Worm (Caenorhabditis elegans) whole organism, late embryonic: ENCODE results near the gene Y48B6A.10.

ENCODE experiments used
- F13H6.1 ChIP-seq: sonication (generic microtip); optimal IDR thresholded peaks from 2 replicates; lab custom pipeline; 2016; ENCODE audit warnings: missing genetic modification characterization, missing compliant biosample characterization
- K02D7.2 ChIP-seq: sonication (generic microtip); optimal IDR thresholded peaks from 2 replicates; lab custom pipeline; 2017; ENCODE audit warnings: mild to moderate bottlenecking, missing genetic modification characterization, missing compliant biosample characterization
- Y22D7AL.16 ChIP-seq: sonication (generic microtip); optimal IDR thresholded peaks from 2 replicates; lab custom pipeline; 2016; ENCODE audit warnings: missing genetic modification characterization, missing compliant biosample characterization
- ceh-14 ChIP-seq: sonication (generic microtip); optimal IDR thresholded peaks from 2 replicates; lab custom pipeline; 2016; ENCODE audit warnings: missing genotype, missing genetic modification characterization, missing compliant biosample characterization
- ceh-18 ChIP-seq: sonication (generic microtip); optimal IDR thresholded peaks from 2 replicates; lab custom pipeline; 2016; ENCODE audit warnings: missing genetic modification characterization, missing compliant biosample characterization
- ceh-2 ChIP-seq: sonication (generic microtip); optimal IDR thresholded peaks from 2 replicates; lab custom pipeline; 2016; ENCODE audit warnings: missing genotype, missing genetic modification characterization, missing compliant biosample characterization
- ceh-22 ChIP-seq: sonication (generic microtip); optimal IDR thresholded peaks from 2 replicates; lab custom pipeline; 2017; ENCODE audit warnings: missing biosample characterization, missing genetic modification characterization
- ceh-31 ChIP-seq: sonication (generic microtip); optimal IDR thresholded peaks from 2 replicates; lab custom pipeline; 2016; ENCODE audit warnings: missing genetic modification characterization, missing compliant biosample characterization
- ceh-34 ChIP-seq: sonication (generic microtip); optimal IDR thresholded peaks from 2 replicates; lab custom pipeline; 2016; ENCODE audit warnings: mild to moderate bottlenecking, missing genetic modification characterization, missing compliant biosample characterization
- ceh-48 ChIP-seq: sonication (generic microtip); optimal IDR thresholded peaks from 2 replicates; lab custom pipeline; 2016; ENCODE audit warnings: missing genetic modification characterization, inconsistent platforms, missing compliant biosample characterization
- ceh-6 ChIP-seq: fragments of 200-800 bp; sonication (Bioruptor generic); optimal IDR thresholded peaks from 2 replicates; lab custom pipeline; 2018; ENCODE audit warnings: mild to moderate bottlenecking, missing genetic modification characterization, missing compliant biosample characterization
- ceh-9 ChIP-seq: sonication (generic microtip); optimal IDR thresholded peaks from 2 replicates; lab custom pipeline; 2016; ENCODE audit warnings: mild to moderate bottlenecking, missing genetic modification characterization, inconsistent platforms, missing compliant biosample characterization
- che-1 ChIP-seq: sonication (generic microtip); optimal IDR thresholded peaks from 2 replicates; lab custom pipeline; 2016; ENCODE audit warnings: mild to moderate bottlenecking, missing genetic modification characterization, missing compliant biosample characterization
- ets-4 ChIP-seq: sonication (generic microtip); optimal IDR thresholded peaks from 2 replicates; lab custom pipeline; 2016; ENCODE audit warnings: missing genetic modification characterization, missing compliant biosample characterization
- eyg-1 ChIP-seq: sonication (generic microtip); optimal IDR thresholded peaks from 2 replicates; lab custom pipeline; 2016; ENCODE audit warnings: missing genotype, missing genetic modification characterization, missing compliant biosample characterization
- fax-1 ChIP-seq: sonication (generic microtip); optimal IDR thresholded peaks from 2 replicates; lab custom pipeline; 2016; ENCODE audit warnings: missing genotype, missing genetic modification characterization, missing compliant biosample characterization
- fkh-10 ChIP-seq: fragments of 150-350 bp; optimal IDR thresholded peaks from 2 replicates; lab custom pipeline; 2014; ENCODE audit warnings: missing biosample characterization, missing genetic modification reagents, missing genetic modification characterization
- fkh-6 ChIP-seq: sonication (generic microtip); optimal IDR thresholded peaks from 2 replicates; lab custom pipeline; 2016; ENCODE audit warnings: missing genetic modification characterization, missing compliant biosample characterization
- gmeb-2 ChIP-seq: sonication (generic microtip); optimal IDR thresholded peaks from 2 replicates; lab custom pipeline; 2016; ENCODE audit warnings: missing genetic modification characterization, inconsistent platforms, missing compliant biosample characterization
- hlh-15 ChIP-seq: sonication (generic microtip); optimal IDR thresholded peaks from 2 replicates; lab custom pipeline; 2016; ENCODE audit warnings: missing genetic modification characterization, missing compliant biosample characterization
- hlh-30 ChIP-seq: sonication (generic microtip); optimal IDR thresholded peaks from 2 replicates; lab custom pipeline; 2017; ENCODE audit warnings: antibody characterized with exemption, missing genetic modification characterization, missing compliant biosample characterization; ENCODE audit not compliant: insufficient read depth
- hlh-6 ChIP-seq: sonication (generic microtip); optimal IDR thresholded peaks from 2 replicates; lab custom pipeline; 2016; ENCODE audit warnings: missing genotype, missing genetic modification characterization, missing compliant biosample characterization
- hlh-8 ChIP-seq: sonication (generic microtip); optimal IDR thresholded peaks from 2 replicates; lab custom pipeline; 2016; ENCODE audit warnings: missing genotype, missing genetic modification characterization, missing compliant biosample characterization
- lim-6 ChIP-seq: sonication (generic microtip); optimal IDR thresholded peaks from 2 replicates; lab custom pipeline; 2016; ENCODE audit warnings: missing genetic modification characterization, missing compliant biosample characterization
- lin-11 ChIP-seq: fragments of 200-800 bp; sonication (Bioruptor generic); optimal IDR thresholded peaks from 2 replicates; lab custom pipeline; 2018; ENCODE audit warnings: mild to moderate bottlenecking, missing genetic modification characterization, missing compliant biosample characterization
- madf-2 ChIP-seq: sonication (generic microtip); optimal IDR thresholded peaks from 2 replicates; lab custom pipeline; 2017; ENCODE audit warnings: missing genetic modification characterization, missing compliant biosample characterization
- nhr-11 ChIP-seq: fragments of 150-350 bp; optimal IDR thresholded peaks from 2 replicates; lab custom pipeline; 2014; ENCODE audit warnings: missing biosample characterization, missing genetic modification characterization
- nhr-232 ChIP-seq: sonication (generic microtip); optimal IDR thresholded peaks from 2 replicates; lab custom pipeline; 2016; ENCODE audit warnings: missing genetic modification characterization, missing compliant biosample characterization
- npax-4 ChIP-seq: sonication (generic microtip); optimal IDR thresholded peaks from 2 replicates; lab custom pipeline; 2016; ENCODE audit warnings: missing genetic modification characterization, missing compliant biosample characterization
- odd-2 ChIP-seq: sonication (generic microtip); optimal IDR thresholded peaks from 2 replicates; lab custom pipeline; 2017; ENCODE audit warnings: antibody characterized with exemption, mild to moderate bottlenecking, missing genetic modification characterization, missing compliant biosample characterization
- pag-3 ChIP-seq: sonication (generic microtip); optimal IDR thresholded peaks from 2 replicates; lab custom pipeline; 2016; ENCODE audit warnings: missing compliant biosample characterization, missing genetic modification characterization, borderline replicate concordance
- pat-9 ChIP-seq: fragments of 200-800 bp; sonication (Bioruptor generic); optimal IDR thresholded peaks from 2 replicates; lab custom pipeline; 2018; ENCODE audit warnings: mild to moderate bottlenecking, missing genetic modification characterization, moderate library complexity, missing compliant biosample characterization
- pha-2 ChIP-seq: sonication (generic microtip); optimal IDR thresholded peaks from 2 replicates; lab custom pipeline; 2017; ENCODE audit warnings: mild to moderate bottlenecking, missing genetic modification characterization, missing compliant biosample characterization
- pqm-1 ChIP-seq: sonication (generic microtip); optimal IDR thresholded peaks from 2 replicates; lab custom pipeline; 2016; ENCODE audit warnings: missing genetic modification characterization, missing compliant biosample characterization
- pros-1 ChIP-seq: fragments of 150-350 bp; optimal IDR thresholded peaks from 2 replicates; lab custom pipeline; 2014; ENCODE audit warnings: missing biosample characterization, missing genetic modification reagents, missing genetic modification characterization
- ref-2 ChIP-seq: sonication (generic microtip); optimal IDR thresholded peaks from 2 replicates; lab custom pipeline; 2016; ENCODE audit warnings: missing genetic modification characterization, missing compliant biosample characterization
- rnt-1 ChIP-seq: sonication (generic microtip); optimal IDR thresholded peaks from 2 replicates; lab custom pipeline; 2016; ENCODE audit warnings: missing genetic modification characterization, missing compliant biosample characterization
- sox-2 ChIP-seq: fragments of 200-800 bp; sonication (Bioruptor generic); IDR thresholded peaks from 2 replicates; pipeline ENCODE4 v1.3.6; 2022; ENCODE audit warnings: missing genetic modification reagents, missing genetic modification characterization, missing compliant biosample characterization
- sox-4 ChIP-seq: sonication (generic microtip); optimal IDR thresholded peaks from 2 replicates; lab custom pipeline; 2017; ENCODE audit warnings: mild to moderate bottlenecking, missing genetic modification characterization, inconsistent platforms, missing compliant biosample characterization
- unc-3 ChIP-seq, 2 experiments: fragments of 200-800 bp in 1 of 2; sonication (Bioruptor generic) in 1 of 2; sonication (generic microtip) in 1 of 2; conservative IDR thresholded peaks in 1 of 2; optimal IDR thresholded peaks in 1 of 2; 2 replicates each; pipeline versions ENCODE4 v1.3.6 to Lab custom; 2016 to 2022; ENCODE audit warnings: missing compliant biosample characterization in 2 of 2, missing genetic modification characterization in 2 of 2, missing genetic modification reagents in 1 of 2

The Y48B6A.10 gene

DNA sequence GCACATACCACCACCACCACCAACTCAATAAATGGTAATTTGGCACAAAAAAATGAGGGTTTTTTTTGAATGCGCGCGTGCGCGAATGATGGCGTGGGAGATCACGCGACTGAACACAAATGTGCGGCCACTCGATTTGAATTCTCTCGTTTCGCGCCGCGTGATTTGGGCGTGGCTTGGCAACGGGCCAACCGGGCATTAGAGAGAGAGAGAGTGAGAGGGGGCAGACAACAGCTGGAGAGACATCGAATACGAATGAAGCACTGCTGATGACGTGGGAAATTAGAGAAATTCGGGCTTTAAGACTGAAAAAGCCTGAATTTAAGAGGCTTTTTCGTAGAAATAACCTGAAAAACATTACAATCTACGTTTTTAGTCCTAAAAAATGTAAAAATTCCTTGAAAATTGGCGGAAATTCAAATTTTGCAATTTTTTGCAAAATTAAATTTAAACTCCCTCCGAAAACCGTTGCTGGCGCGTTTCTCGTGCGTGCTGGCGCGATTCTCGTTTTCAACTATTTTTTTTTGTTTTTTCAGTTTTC lies 37.3 kb downstream of the Y48B6A.10 start (continued):
- TF ChIP-seq K02D7.2 = peak; percentile 38
- TF ChIP-seq ceh-34 (tag; lab: Kevin White, UChicago) = peak; percentile 88
- peak; percentile 90 for TF ChIP-seq ceh-31 (tag; lab: Kevin White, UChicago)
- TF ChIP-seq gmeb-2 (tag; lab: Kevin White, UChicago) = no peak
- TF ChIP-seq ceh-2 (tag; lab: Kevin White, UChicago) = peak; percentile 42
- peak; percentile 15 for TF ChIP-seq ceh-6 (GFP tag; lab: Kevin White, UChicago)
- TF ChIP-seq fkh-6 = peak; percentile 70
- peak; percentile 18 for TF ChIP-seq hlh-15 (tag; lab: Kevin White, UChicago)
- peak; percentile 67 for TF ChIP-seq pat-9 (tag; lab: Kevin White, UChicago)
- TF ChIP-seq pag-3 (tag; lab: Kevin White, UChicago) = no peak
- peak; percentile 52 for TF ChIP-seq hlh-8 (tag; lab: Kevin White, UChicago)
- no peak for TF ChIP-seq nhr-11
- peak; percentile 85 for TF ChIP-seq rnt-1

DNA sequence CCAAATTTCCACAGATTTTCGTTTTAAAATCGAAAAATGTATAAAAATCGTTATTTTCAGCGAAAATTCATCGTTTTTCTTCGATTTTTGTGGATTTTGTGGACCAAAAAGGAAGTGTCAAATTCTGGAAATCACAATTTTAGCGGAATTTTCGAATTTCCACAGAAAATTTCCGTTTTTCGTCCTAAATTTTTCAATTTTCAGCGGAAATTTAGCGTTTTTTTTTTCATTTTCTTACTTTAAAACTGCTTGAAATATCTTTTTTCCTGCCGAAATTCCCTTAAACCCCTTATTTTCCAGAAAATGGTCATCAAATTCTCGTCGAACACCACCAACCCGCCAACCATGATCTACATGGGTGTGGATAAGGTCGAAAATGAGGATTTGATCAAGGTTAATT lies 37.8 kb downstream of the Y48B6A.10 start, which contains the start of gene Y54G11A.2:
TSS of gene Y54G11A.2 (plus strand) at position 301 of the 400 bp plus-strand sequence.
- no peak for TF ChIP-seq F13H6.1 (tag; lab: Kevin White, UChicago)
- no peak for TF ChIP-seq che-1 (tag; lab: Kevin White, UChicago)
- TF ChIP-seq npax-4 (tag; lab: Kevin White, UChicago) = no peak
- no peak for TF ChIP-seq ceh-34 (tag; lab: Kevin White, UChicago)
- no peak for TF ChIP-seq Y22D7AL.16
- no peak for TF ChIP-seq fkh-10 (GFP tag; lab: Kevin White, UChicago)
- TF ChIP-seq ceh-9 = no peak
- TF ChIP-seq odd-2 (tag; lab: Kevin White, UChicago) = no peak
- no peak for TF ChIP-seq sox-4 (tag; lab: Kevin White, UChicago)
- TF ChIP-seq ceh-31 (tag; lab: Kevin White, UChicago) = no peak
- TF ChIP-seq hlh-30 (tag; lab: Kevin White, UChicago) = no peak

DNA sequence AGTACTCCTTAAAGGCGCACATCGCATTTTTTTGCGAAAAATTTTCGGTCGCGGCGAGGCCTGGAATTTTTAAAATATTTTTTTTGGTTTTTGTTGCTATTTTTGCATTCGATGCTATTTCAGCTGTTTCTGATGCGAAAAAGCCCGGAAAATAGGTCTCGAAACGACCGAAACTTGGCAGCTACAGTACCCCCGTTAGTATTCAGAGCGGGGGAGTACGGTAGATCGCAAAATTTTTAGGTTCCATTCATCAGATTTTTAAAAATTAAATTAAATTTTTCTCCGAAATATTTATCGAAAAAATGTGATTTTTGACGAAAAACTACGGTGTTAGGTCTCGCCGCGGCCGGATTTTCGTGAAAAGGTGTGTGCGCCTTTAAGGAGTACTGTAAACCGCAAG lies 41.6 kb downstream of the Y48B6A.10 start:
- TF ChIP-seq ref-2 (tag; lab: Kevin White, UChicago) = no peak
- TF ChIP-seq madf-2 (tag; lab: Kevin White, UChicago) = no peak
- no peak for TF ChIP-seq lim-6 (tag; lab: Kevin White, UChicago)
- no peak for TF ChIP-seq ceh-48
- no peak for TF ChIP-seq ceh-34 (tag; lab: Kevin White, UChicago)
- TF ChIP-seq che-1 (tag; lab: Kevin White, UChicago) = no peak
- no peak for TF ChIP-seq ceh-18
- TF ChIP-seq eyg-1 (tag; lab: Kevin White, UChicago) = no peak

DNA sequence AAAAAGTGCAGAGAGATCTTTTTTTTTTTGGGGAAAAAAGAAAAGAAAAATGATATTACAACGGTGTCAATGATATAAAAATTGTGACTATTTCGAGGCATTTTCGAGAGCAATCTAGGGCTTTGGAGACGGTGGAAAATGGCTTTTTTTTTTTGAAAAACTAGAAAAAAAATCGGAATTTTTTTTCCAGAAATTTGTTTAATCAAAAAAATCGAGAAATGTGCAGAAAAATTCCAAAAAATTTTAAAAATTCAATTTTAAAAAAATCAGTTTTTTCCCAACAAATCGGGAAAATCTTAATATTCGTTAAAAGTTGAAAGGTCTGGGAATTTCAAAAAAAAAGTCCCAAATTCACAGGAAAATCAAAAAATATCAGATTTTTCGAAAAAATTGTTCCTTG lies 42.6 kb downstream of the Y48B6A.10 start, which contains the start of gene Y54G11A.19:
TSS of gene Y54G11A.19 (minus strand) at position 101 of the 400 bp plus-strand sequence.
- TF ChIP-seq ets-4 = no peak
- no peak for TF ChIP-seq ceh-2 (tag; lab: Kevin White, UChicago)
- TF ChIP-seq pqm-1 = no peak
- TF ChIP-seq ceh-22 = no peak
- TF ChIP-seq pag-3 (tag; lab: Kevin White, UChicago) = no peak
- TF ChIP-seq unc-3 (GFP tag; conservative IDR thresholded peaks at IDR 0.05; lab: Robert Waterston, UW) = no peak
- no peak for TF ChIP-seq unc-3 (tag; optimal IDR thresholded peaks at IDR 0.05; lab: Kevin White, UChicago)

DNA sequence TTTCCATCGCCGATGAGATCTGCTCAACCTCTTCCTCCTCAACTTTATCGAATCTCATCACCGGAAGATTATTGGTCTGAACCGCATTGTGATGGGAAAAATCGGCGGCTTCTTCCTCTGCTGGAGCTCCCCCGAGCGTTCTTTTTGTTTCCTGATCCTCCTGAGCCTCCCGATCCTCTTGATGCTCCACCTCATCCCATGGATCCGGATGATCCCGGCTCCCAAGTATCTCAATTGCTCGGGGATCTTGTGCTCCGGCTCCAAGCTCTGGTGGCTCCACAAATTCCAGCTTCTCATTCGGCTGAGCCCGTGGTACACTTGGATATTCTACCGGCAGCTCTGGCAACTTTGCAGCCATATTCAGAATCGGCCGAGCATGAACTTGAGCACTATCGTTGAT lies 43.7 kb downstream of the Y48B6A.10 start:
- TF ChIP-seq pha-2 (tag; lab: Kevin White, UChicago) (no peak), F13H6.1 (tag; lab: Kevin White, UChicago) (no peak), sox-2 (no peak), pros-1 (tag; lab: Kevin White, UChicago) (no peak), nhr-232 (no peak), ceh-22 (no peak), fax-1 (tag; lab: Kevin White, UChicago) (no peak), ceh-14 (tag; lab: Kevin White, UChicago) (no peak), lin-11 (no peak), fkh-6 (no peak), hlh-6 (tag; lab: Kevin White, UChicago) (no peak), ceh-6 (GFP tag; lab: Kevin White, UChicago) (no peak), hlh-15 (tag; lab: Kevin White, UChicago) (no peak), ets-4 (no peak), fkh-10 (GFP tag; lab: Kevin White, UChicago) (no peak), hlh-30 (tag; lab: Kevin White, UChicago) (no peak), che-1 (tag; lab: Kevin White, UChicago) (no peak), sox-4 (tag; lab: Kevin White, UChicago) (no peak), ceh-2 (tag; lab: Kevin White, UChicago) (no peak), lim-6 (tag; lab: Kevin White, UChicago) (no peak)
- TF ChIP-seq, all 69 proteins: peak for 0
